Worm (Caenorhabditis elegans): Measurements from ENCODE around the gene tag-314.

DNA sequence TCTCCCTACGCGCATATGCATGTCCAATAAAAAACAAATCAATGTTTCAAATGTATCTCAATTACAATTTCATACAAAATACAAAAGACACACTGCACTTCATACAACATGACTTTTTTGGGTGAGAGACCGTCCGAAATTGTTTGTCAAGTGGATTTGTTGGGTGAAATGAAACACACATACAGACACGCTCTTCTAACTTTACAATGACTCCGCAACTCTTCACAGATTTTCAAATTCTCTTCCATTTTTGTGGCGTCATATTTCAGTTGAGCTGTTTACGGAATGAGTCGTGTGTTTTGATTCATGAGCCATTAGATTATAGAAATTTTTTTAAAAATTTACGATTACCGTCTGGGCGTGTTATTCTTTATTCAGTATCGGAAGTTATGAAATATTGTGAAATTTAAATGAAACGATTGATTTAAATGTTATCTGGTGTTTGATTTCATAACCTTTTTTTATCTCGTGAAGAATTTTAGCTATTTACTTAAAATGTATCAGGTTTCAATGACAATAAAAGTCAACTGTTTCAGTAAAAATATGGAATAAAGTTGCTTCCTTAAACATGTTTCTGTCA is 48.4 kb upstream of the tag-314 start:
- peak; percentile 8 for TF ChIP-seq ZK185.1 (tag; optimal IDR thresholded peaks at IDR 0.05; ENCODE audit: poor library complexity, severe bottlenecking)
- no peak for TF ChIP-seq F55B11.4 (tag; optimal IDR thresholded peaks at IDR 0.05; ENCODE audit: borderline replicate concordance, insufficient read depth)
- no peak for TF ChIP-seq bed-1 (GFP tag; IDR thresholded peaks at IDR 0.05)

Data from whole organism, young adult.